Fruit fly (Drosophila melanogaster) whole organism, embryonic: Measurements from ENCODE around the gene Rnb.

Source experiments
- Antp ChIP-seq: fragments of 200-800 bp; sonication (Bioruptor generic); optimal IDR thresholded peaks from 3 replicates; lab custom pipeline; 2016; ENCODE audit warnings: missing biosample characterization, missing genetic modification characterization
- Atf-2 ChIP-seq: fragments of 200-800 bp; sonication (Bioruptor generic); optimal IDR thresholded peaks from 2 replicates; lab custom pipeline; 2016; ENCODE audit warnings: missing biosample characterization, missing genetic modification characterization
- Atf3 ChIP-seq: fragments of 200-800 bp; sonication (Bioruptor generic); optimal IDR thresholded peaks from 3 replicates; lab custom pipeline; 2016; ENCODE audit warnings: missing biosample characterization, missing genetic modification characterization
- CG10147 ChIP-seq: fragments of 200-800 bp; sonication (Bioruptor generic); optimal IDR thresholded peaks from 2 replicates; lab custom pipeline; 2019; ENCODE audit warnings: missing biosample characterization, mild to moderate bottlenecking, missing genetic modification characterization, moderate library complexity
- CG11247 ChIP-seq: fragments of 200-800 bp; sonication (Bioruptor generic); IDR thresholded peaks from 2 replicates; pipeline ENCODE4 v1.3.6; 2022; ENCODE audit warnings: missing biosample characterization, missing genetic modification characterization
- CG12071 ChIP-seq: fragments of 200-800 bp; sonication (Bioruptor generic); optimal IDR thresholded peaks from 3 replicates; lab custom pipeline; 2018; ENCODE audit warnings: missing biosample characterization, mild to moderate bottlenecking, missing genetic modification characterization
- CG12391 ChIP-seq: fragments of 200-800 bp; sonication (Bioruptor generic); optimal IDR thresholded peaks from 3 replicates; lab custom pipeline; 2018; ENCODE audit warnings: missing biosample characterization, mild to moderate bottlenecking, missing genetic modification characterization, moderate library complexity
- CG14014 ChIP-seq: fragments of 200-800 bp; sonication (Bioruptor generic); IDR thresholded peaks from 2 replicates; pipeline ENCODE4 v1.3.6; 2022; ENCODE audit warnings: missing biosample characterization, missing genetic modification characterization
- CG17568 ChIP-seq: fragments of 200-800 bp; sonication (Bioruptor generic); optimal IDR thresholded peaks from 2 replicates; lab custom pipeline; 2018; ENCODE audit warnings: missing biosample characterization, mild to moderate bottlenecking, missing genetic modification characterization, moderate library complexity
- CG30020 ChIP-seq: fragments of 200-800 bp; optimal IDR thresholded peaks from 2 replicates; lab custom pipeline; 2019; ENCODE audit warnings: missing biosample characterization, mild to moderate bottlenecking, missing genetic modification characterization, moderate library complexity
- CG32767 ChIP-seq: fragments of 200-800 bp; sonication (Bioruptor generic); IDR thresholded peaks from 2 replicates; pipeline ENCODE4 v1.3.6; 2022; ENCODE audit warnings: missing biosample characterization, missing genetic modification characterization
- CG4282 ChIP-seq: fragments of 200-800 bp; sonication (Bioruptor generic); optimal IDR thresholded peaks from 2 replicates; lab custom pipeline; 2016; ENCODE audit warnings: missing biosample characterization, missing genetic modification characterization
- CG4404 ChIP-seq: fragments of 200-800 bp; sonication (Bioruptor generic); IDR thresholded peaks from 2 replicates; pipeline ENCODE4 v1.3.6; 2022; ENCODE audit warnings: missing biosample characterization, missing genetic modification characterization
- CG5180 ChIP-seq: fragments of 200-800 bp; sonication (Bioruptor generic); optimal IDR thresholded peaks from 3 replicates; lab custom pipeline; 2017; ENCODE audit warnings: missing biosample characterization, missing genetic modification characterization, mild to moderate bottlenecking, moderate library complexity, missing genetic modification reagents
- CG5245 ChIP-seq: fragments of 200-800 bp; sonication (Bioruptor generic); optimal IDR thresholded peaks from 3 replicates; lab custom pipeline; 2016; ENCODE audit warnings: missing biosample characterization, missing genetic modification characterization
- CG7556 ChIP-seq: fragments of 200-800 bp; sonication (Bioruptor generic); optimal IDR thresholded peaks from 2 replicates; lab custom pipeline; 2017; ENCODE audit warnings: missing biosample characterization, mild to moderate bottlenecking, missing genetic modification characterization
- CG8478 ChIP-seq: fragments of >200 bp; optimal IDR thresholded peaks from 2 replicates; lab custom pipeline; 2018
- CG9797 ChIP-seq: fragments of 200-800 bp; sonication (Bioruptor generic); optimal IDR thresholded peaks from 3 replicates; lab custom pipeline; 2018; ENCODE audit warnings: missing biosample characterization, mild to moderate bottlenecking, missing genetic modification characterization
- CG9932 ChIP-seq: fragments of 200-800 bp; sonication (Bioruptor generic); IDR thresholded peaks from 2 replicates; pipeline ENCODE4 v1.3.6; 2022; ENCODE audit warnings: missing biosample characterization, missing genetic modification characterization
- CHES-1-like ChIP-seq: fragments of 200-800 bp; sonication (Bioruptor generic); optimal IDR thresholded peaks from 2 replicates; lab custom pipeline; 2016; ENCODE audit warnings: missing biosample characterization, missing genetic modification characterization
- CrebB ChIP-seq: fragments of 200-800 bp; sonication (Bioruptor generic); optimal IDR thresholded peaks from 3 replicates; lab custom pipeline; 2018; ENCODE audit warnings: missing biosample characterization, mild to moderate bottlenecking, missing genetic modification characterization
- Fer2 ChIP-seq: fragments of 200-800 bp; sonication (Bioruptor generic); optimal IDR thresholded peaks from 2 replicates; lab custom pipeline; 2018; ENCODE audit warnings: missing biosample characterization, mild to moderate bottlenecking, missing genetic modification characterization, moderate library complexity
- Gug ChIP-seq: fragments of 200-800 bp; sonication (Bioruptor generic); IDR thresholded peaks from 4 replicates; pipeline ENCODE4 v1.3.6; 2022; ENCODE audit warnings: missing biosample characterization, missing genetic modification characterization
- HmgZ ChIP-seq: fragments of 200-800 bp; sonication (Bioruptor generic); optimal IDR thresholded peaks from 2 replicates; lab custom pipeline; 2018; ENCODE audit warnings: missing biosample characterization, mild to moderate bottlenecking, missing genetic modification characterization
- Lim3 ChIP-seq: fragments of 200-800 bp; sonication (Bioruptor generic); IDR thresholded peaks from 2 replicates; pipeline ENCODE4 v1.3.6; 2022; ENCODE audit warnings: missing biosample characterization, missing genetic modification characterization
- Lpt ChIP-seq: fragments of >200 bp; optimal IDR thresholded peaks from 2 replicates; lab custom pipeline; 2018; ENCODE audit warnings: missing biosample characterization, missing genetic modification characterization
- Myb ChIP-seq: fragments of 200-800 bp; sonication (Bioruptor generic); optimal IDR thresholded peaks from 2 replicates; lab custom pipeline; 2016; ENCODE audit warnings: missing biosample characterization, missing genetic modification characterization
- Neu2 ChIP-seq: fragments of 200-800 bp; sonication (Bioruptor generic); optimal IDR thresholded peaks from 3 replicates; lab custom pipeline; 2016; ENCODE audit warnings: missing biosample characterization, missing genetic modification characterization, borderline replicate concordance
- Pdp1 ChIP-seq, 2 experiments: fragments of 200-800 bp; sonication (Bioruptor generic); optimal IDR thresholded peaks; 3 replicates each; lab custom pipeline; 2016; ENCODE audit warnings: missing biosample characterization in 2 of 2, missing genetic modification characterization in 2 of 2, mild to moderate bottlenecking in 1 of 2, moderate library complexity in 1 of 2
- Sin3A ChIP-seq: fragments of >200 bp; optimal IDR thresholded peaks from 2 replicates; lab custom pipeline; 2018
- Sry-δ ChIP-seq: fragments of 200-800 bp; sonication (Bioruptor generic); optimal IDR thresholded peaks from 2 replicates; lab custom pipeline; 2016; ENCODE audit warnings: missing biosample characterization, missing genetic modification characterization
- ato ChIP-seq: fragments of 200-800 bp; sonication (Bioruptor generic); IDR thresholded peaks from 2 replicates; pipeline ENCODE4 v1.3.6; 2022; ENCODE audit warnings: missing biosample characterization, missing genetic modification characterization; ENCODE audit not compliant: partially characterized antibody
- bcd ChIP-seq: fragments of 200-800 bp; sonication (Bioruptor generic); optimal IDR thresholded peaks from 2 replicates; lab custom pipeline; 2017; ENCODE audit warnings: missing biosample characterization, mild to moderate bottlenecking, missing genetic modification characterization
- dan ChIP-seq: fragments of 200-800 bp; sonication (Bioruptor generic); IDR thresholded peaks from 2 replicates; pipeline ENCODE4 v1.3.6; 2022; ENCODE audit warnings: missing biosample characterization, missing genetic modification characterization
- dmrt11E ChIP-seq: fragments of 200-800 bp; sonication (Bioruptor generic); optimal IDR thresholded peaks from 3 replicates; lab custom pipeline; 2018; ENCODE audit warnings: missing biosample characterization, mild to moderate bottlenecking, missing genetic modification characterization, moderate library complexity
- eyg ChIP-seq: fragments of 200-800 bp; sonication (Bioruptor generic); optimal IDR thresholded peaks from 3 replicates; lab custom pipeline; 2016; ENCODE audit warnings: missing biosample characterization, missing genetic modification characterization
- fru ChIP-seq: fragments of >200 bp; optimal IDR thresholded peaks from 2 replicates; lab custom pipeline; 2017
- gt ChIP-seq: fragments of 200-800 bp; sonication (Bioruptor generic); IDR thresholded peaks from 2 replicates; pipeline ENCODE4 v1.3.6; 2022; ENCODE audit warnings: missing biosample characterization, missing genetic modification characterization
- lmd ChIP-seq: fragments of 200-800 bp; sonication (Bioruptor generic); IDR thresholded peaks from 2 replicates; pipeline ENCODE4 v1.3.6; 2022; ENCODE audit warnings: missing biosample characterization, missing genetic modification characterization
- nom ChIP-seq: fragments of 200-800 bp; sonication (Bioruptor generic); optimal IDR thresholded peaks from 2 replicates; lab custom pipeline; 2017; ENCODE audit warnings: missing biosample characterization, missing genetic modification characterization, mild to moderate bottlenecking, moderate library complexity, missing genetic modification reagents
- pan ChIP-seq, 4 experiments: fragments of >200 bp in 3 of 4; fragments of 200-800 bp in 1 of 4; sonication (Bioruptor generic) in 1 of 4; optimal IDR thresholded peaks in 3 of 4; IDR thresholded peaks in 1 of 4; 2 replicates each; pipeline versions ENCODE4 v1.3.6 to Lab custom; 2017 to 2022; ENCODE audit warnings: missing biosample characterization in 2 of 4, missing genetic modification characterization in 2 of 4, mixed read lengths in 1 of 4
- phol ChIP-seq: fragments of 200-800 bp; sonication (Bioruptor generic); optimal IDR thresholded peaks from 3 replicates; lab custom pipeline; 2018; ENCODE audit warnings: missing biosample characterization, mild to moderate bottlenecking, missing genetic modification characterization, moderate library complexity
- pzg ChIP-seq: fragments of 200-800 bp; sonication (Bioruptor generic); optimal IDR thresholded peaks from 3 replicates; lab custom pipeline; 2018; ENCODE audit warnings: missing biosample characterization, mild to moderate bottlenecking, missing genetic modification characterization, moderate library complexity
- sc ChIP-seq, 3 experiments: fragments of >200 bp in 2 of 3; fragments of 200-800 bp in 1 of 3; sonication (Bioruptor generic) in 1 of 3; optimal IDR thresholded peaks; 2 replicates in 2 of 3; 3 replicates in 1 of 3; lab custom pipeline; 2017; ENCODE audit warnings: mild to moderate bottlenecking in 1 of 3, missing biosample characterization in 1 of 3, missing genetic modification characterization in 1 of 3, missing genetic modification reagents in 1 of 3
- sens-2 ChIP-seq: fragments of 200-800 bp; sonication (Bioruptor generic); IDR thresholded peaks from 2 replicates; pipeline ENCODE4 v1.3.6; 2022; ENCODE audit warnings: missing biosample characterization, missing genetic modification characterization
- sna ChIP-seq: fragments of 200-800 bp; sonication (Bioruptor generic); IDR thresholded peaks from 2 replicates; pipeline ENCODE4 v1.3.6; 2022; ENCODE audit warnings: missing biosample characterization, missing genetic modification characterization; ENCODE audit not compliant: partially characterized antibody
- stc ChIP-seq: fragments of 200-800 bp; sonication (Bioruptor generic); IDR thresholded peaks from 2 replicates; pipeline ENCODE4 v1.3.6; 2022; ENCODE audit warnings: missing biosample characterization, missing genetic modification characterization
- tio ChIP-seq: fragments of 200-800 bp; sonication (Bioruptor generic); optimal IDR thresholded peaks from 2 replicates; lab custom pipeline; 2017; ENCODE audit warnings: missing biosample characterization, missing genetic modification characterization, inconsistent platforms
- tx ChIP-seq: fragments of 200-800 bp; sonication (Bioruptor generic); optimal IDR thresholded peaks from 2 replicates; lab custom pipeline; 2016; ENCODE audit warnings: missing biosample characterization, missing genetic modification characterization
- wor ChIP-seq: fragments of 200-800 bp; sonication (Bioruptor generic); IDR thresholded peaks from 2 replicates; pipeline ENCODE4 v1.3.6; 2022; ENCODE audit warnings: missing biosample characterization, missing genetic modification characterization

The Rnb gene

DNA sequence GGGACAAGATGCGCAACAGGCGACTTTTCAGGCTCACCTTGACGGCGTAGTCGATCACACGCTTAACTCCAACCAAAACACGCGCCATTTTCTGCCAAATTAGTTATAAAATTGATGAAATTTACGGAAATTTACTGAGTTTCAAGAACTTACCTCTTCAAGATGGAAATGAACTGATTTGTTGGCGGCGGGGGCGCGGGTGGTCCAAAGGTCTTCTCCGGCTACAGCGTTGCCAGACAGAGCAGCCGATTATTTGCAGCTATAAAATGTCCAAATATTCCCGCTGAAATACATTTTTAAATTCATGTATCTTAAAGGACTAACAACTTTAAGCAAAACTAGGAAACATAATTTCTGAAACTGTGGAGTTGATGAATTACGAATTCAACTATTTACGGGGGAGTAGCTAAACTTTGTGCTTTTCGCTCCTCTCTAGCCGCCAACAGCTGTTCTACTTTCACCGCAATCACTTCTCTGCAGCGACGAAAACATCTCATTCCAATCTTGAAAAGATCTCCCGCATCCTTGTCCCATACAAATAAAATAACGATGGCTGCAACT is 3.7 kb upstream of the Rnb start, which contains the start of the genes Etfb and CG7789 (continued):
- peak; percentile 75 for TF ChIP-seq tx
- TF ChIP-seq HmgZ (tag; lab: Kevin White, UChicago), result peak; percentile 92
- peak; percentile 64 for TF ChIP-seq Atf3
- TF ChIP-seq Atf-2, result peak; percentile 55
- peak; percentile 78 for TF ChIP-seq sna (GFP tag; lab: Robert Waterston, UW)
- peak; percentile 89 for TF ChIP-seq Sry-δ
- no peak for TF ChIP-seq Fer2 (tag; lab: Kevin White, UChicago)
- peak; percentile 82 for TF ChIP-seq Antp (GFP tag; lab: Kevin White, UChicago)
- TF ChIP-seq lmd (GFP tag; lab: Robert Waterston, UW), result peak; percentile 77
- no peak for TF ChIP-seq Lpt (GFP tag; lab: Kevin White, UChicago)
- peak; percentile 73 for TF ChIP-seq CrebB
- peak; percentile 78 for TF ChIP-seq Myb
- TF ChIP-seq CG4282 (GFP tag; lab: Kevin White, UChicago), result peak; percentile 58
- TF ChIP-seq tio, result no peak
- no peak for TF ChIP-seq Neu2 (GFP tag; lab: Kevin White, UChicago)
- TF ChIP-seq CG32767 (GFP tag; lab: Robert Waterston, UW), result peak; percentile 54; the same call in 1 of the 2 replicates
- TF ChIP-seq bcd, result peak; percentile 70
- TF ChIP-seq ato (GFP tag; lab: Robert Waterston, UW), result no peak
- peak; percentile 78 to 87 for TF ChIP-seq Pdp1 (GFP tag; optimal IDR thresholded peaks at IDR 0.05; lab: Kevin White, UChicago)
- TF ChIP-seq CG5245 (GFP tag; lab: Kevin White, UChicago), result peak; percentile 11
- peak; percentile 32 for TF ChIP-seq CG30020 (tag; lab: Kevin White, UChicago)
- no peak for TF ChIP-seq CG5180 (GFP tag; lab: Kevin White, UChicago)
- TF ChIP-seq CG12391, result peak; percentile 84
- peak; percentile 36 for TF ChIP-seq CG9797 (GFP tag; lab: Kevin White, UChicago)
- TF ChIP-seq wor (GFP tag; lab: Robert Waterston, UW), result peak; percentile 43; the same call in 1 of the 2 replicates
- no peak for TF ChIP-seq gt (GFP tag; lab: Robert Waterston, UW)
- TF ChIP-seq CHES-1-like (GFP tag; lab: Kevin White, UChicago), result peak; percentile 85
- no peak for TF ChIP-seq CG17568 (GFP tag; lab: Kevin White, UChicago)
- peak; percentile 69 for TF ChIP-seq Sin3A (lab: Kevin White, UChicago)
- no peak for TF ChIP-seq CG10147 (GFP tag; lab: Kevin White, UChicago)
- no peak for TF ChIP-seq CG7556 (GFP tag; lab: Kevin White, UChicago)
- peak; percentile 69 for TF ChIP-seq stc (GFP tag; lab: Robert Waterston, UW)
- no peak for TF ChIP-seq dan (GFP tag; lab: Robert Waterston, UW)
- TF ChIP-seq CG11247 (GFP tag; lab: Robert Waterston, UW), result peak; percentile 79
- TF ChIP-seq eyg (GFP tag; lab: Kevin White, UChicago), result peak; percentile 74
- no peak for TF ChIP-seq fru (lab: Kevin White, UChicago)
- peak; percentile 85 for TF ChIP-seq CG9932
- peak; percentile 76 for TF ChIP-seq pzg (GFP tag; lab: Kevin White, UChicago)
- peak; percentile 74 for TF ChIP-seq CG14014 (GFP tag; lab: Robert Waterston, UW)
- no peak for TF ChIP-seq CG12071 (GFP tag; lab: Kevin White, UChicago)
- no peak for TF ChIP-seq CG8478 (lab: Kevin White, UChicago)
- TF ChIP-seq Gug (GFP tag; lab: Robert Waterston, UW), result peak; percentile 77
- TF ChIP-seq sc (optimal IDR thresholded peaks at IDR 0.05; lab: Kevin White, UChicago), result no peak
- TF ChIP-seq sc (GFP tag; optimal IDR thresholded peaks at IDR 0.05; lab: Kevin White, UChicago), result no peak
- peak; percentile 71 for TF ChIP-seq phol (tag; lab: Kevin White, UChicago)
- TF ChIP-seq nom (GFP tag; lab: Kevin White, UChicago), result peak; percentile 99
- peak; percentile 70; the same call in 1 of the 2 replicates for TF ChIP-seq sens-2 (GFP tag; lab: Robert Waterston, UW)
- TF ChIP-seq CG4404 (GFP tag; lab: Robert Waterston, UW), result peak; percentile 70
- TF ChIP-seq pan (optimal IDR thresholded peaks at IDR 0.05; lab: Kevin White, UChicago), result no peak
- TF ChIP-seq pan (GFP tag; optimal IDR thresholded peaks at IDR 0.05 in 1 of 2, IDR thresholded peaks at IDR 0.05 in 1 of 2), result peak in 1 of 2 experiments; percentile 84
- TF ChIP-seq Lim3 (GFP tag; lab: Robert Waterston, UW), result no peak
- TF ChIP-seq dmrt11E, result peak; percentile 53
